Fruit fly (Drosophila melanogaster) whole organism, larva: ENCODE measurements around the gene CG5909.

Source experiments
- noc ChIP-seq: fragments of 200-800 bp; sonication (Bioruptor generic); optimal IDR thresholded peaks from 3 replicates; lab custom pipeline; 2019; ENCODE audit warnings: missing biosample characterization, mild to moderate bottlenecking, missing genetic modification characterization, moderate library complexity

CG5909 gene

DNA sequence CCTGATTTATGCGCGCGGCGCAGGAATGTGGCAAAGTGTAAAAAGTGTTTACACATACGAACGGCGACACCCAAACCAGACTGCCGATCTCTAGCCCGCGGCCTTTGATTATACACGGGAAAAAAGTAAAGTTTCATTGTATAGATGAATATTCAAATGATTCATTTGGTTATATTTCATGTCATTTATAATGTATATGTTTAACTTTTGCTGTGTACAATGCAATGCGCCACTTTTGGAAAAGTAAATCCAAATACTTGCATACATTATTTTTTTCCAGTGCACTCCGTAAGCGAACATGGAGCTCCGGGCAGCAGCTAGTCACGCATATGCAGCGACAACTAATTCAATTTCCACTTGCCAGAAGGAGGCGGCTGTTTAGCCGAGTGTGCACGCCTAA, 6.4 kb downstream of the CG5909 start:
- no peak for TF ChIP-seq noc (tag; lab: Kevin White, UChicago)

DNA sequence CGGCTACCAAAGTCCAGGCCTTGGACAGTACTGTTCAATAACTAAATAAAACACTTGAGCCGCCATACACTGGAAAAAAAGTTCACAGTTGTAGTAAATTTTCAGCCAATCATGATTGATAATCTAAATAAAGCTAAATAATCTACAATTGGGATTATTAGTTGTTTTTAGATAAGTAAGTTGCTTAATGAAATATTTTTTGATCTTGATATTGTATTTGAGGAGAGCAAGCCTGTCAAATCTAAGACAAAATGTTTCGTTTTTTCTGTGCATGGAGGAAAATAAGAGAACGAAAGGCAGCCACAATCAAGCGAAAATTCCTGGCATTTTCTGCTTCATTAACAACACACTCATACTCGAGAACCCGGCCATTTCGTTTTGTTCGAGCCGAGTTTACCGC, 10.2 kb downstream of the CG5909 start:
- no peak for TF ChIP-seq noc (tag; lab: Kevin White, UChicago)

DNA sequence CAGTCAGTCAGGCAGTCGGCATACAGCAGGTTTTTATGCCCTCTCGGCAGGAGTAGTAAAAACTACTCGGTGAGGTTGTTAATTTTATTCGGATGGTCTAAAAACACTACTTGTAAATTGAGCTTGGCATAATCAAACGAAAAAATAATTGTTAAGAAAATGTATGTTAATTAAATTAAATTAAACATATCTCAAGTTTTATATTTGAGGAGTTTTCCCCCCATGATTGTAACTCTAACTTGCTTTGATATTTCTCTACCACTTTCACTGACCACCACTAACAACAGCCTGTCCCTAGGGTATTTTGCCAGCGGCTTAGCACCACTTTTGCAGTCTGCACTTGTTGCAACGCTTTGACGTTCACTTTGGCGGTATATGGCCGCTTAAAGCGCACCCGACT, 14.8 kb downstream of the CG5909 start:
- TF ChIP-seq noc (tag; lab: Kevin White, UChicago), result no peak

DNA sequence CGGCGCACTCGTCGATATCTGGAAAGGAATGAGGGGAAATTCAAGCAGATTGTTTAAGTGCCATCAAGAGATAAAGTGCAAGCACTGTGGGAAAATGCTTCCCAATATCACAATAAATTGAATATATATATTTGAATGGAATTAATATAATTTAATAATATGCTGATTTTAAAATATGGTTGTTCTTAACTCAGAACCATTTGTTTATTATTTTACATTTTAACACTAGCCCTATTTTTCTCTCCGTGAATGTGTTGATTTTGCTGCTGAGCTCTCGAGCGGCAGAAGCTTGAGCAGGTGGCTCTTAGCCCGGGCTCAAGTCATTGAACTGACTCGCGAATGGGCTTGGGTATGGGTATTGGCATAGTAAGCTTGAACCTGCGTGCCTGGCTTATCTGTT, 16.6 kb downstream of the CG5909 start:
- no peak for TF ChIP-seq noc (tag; lab: Kevin White, UChicago)

DNA sequence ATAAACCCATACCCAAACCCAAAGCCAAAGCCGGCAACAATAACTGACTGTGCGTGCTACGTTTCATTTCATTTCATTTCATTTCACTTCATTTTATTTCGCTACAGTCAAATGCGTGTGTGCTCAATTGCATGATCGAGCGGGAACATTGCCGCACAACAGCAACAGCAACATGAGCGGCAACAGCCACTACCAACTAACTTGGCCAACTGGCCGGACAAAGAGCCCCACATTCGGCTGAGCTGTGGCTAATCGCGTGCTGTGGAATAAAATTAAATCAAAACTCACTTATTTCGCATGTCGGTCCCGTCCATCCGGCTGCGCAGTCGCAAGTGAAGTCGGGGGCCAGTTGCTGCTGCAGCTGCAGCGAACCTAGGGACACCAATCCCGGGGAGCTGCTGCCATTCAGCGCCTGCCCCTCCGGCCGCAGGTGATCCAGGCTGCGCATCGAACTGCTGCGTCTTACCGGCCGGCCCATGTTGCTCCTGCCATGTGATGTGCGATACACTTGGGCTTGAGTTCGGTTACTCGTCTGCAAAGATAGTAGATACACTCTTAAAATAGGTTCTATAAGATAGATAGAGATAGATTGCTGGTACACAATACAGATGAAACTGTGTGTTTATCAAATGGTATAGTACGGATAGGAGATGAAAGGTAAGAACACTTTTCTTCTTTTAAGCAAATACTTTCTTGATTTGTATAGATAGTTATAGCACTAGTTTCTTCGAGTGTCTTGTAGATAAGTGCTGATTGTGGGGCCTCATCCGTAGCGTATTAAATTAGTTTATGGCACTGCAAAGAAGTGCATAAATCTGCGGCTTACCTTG, 17.8 kb downstream of the CG5909 start:
- TF ChIP-seq noc (tag; lab: Kevin White, UChicago), result no peak

DNA sequence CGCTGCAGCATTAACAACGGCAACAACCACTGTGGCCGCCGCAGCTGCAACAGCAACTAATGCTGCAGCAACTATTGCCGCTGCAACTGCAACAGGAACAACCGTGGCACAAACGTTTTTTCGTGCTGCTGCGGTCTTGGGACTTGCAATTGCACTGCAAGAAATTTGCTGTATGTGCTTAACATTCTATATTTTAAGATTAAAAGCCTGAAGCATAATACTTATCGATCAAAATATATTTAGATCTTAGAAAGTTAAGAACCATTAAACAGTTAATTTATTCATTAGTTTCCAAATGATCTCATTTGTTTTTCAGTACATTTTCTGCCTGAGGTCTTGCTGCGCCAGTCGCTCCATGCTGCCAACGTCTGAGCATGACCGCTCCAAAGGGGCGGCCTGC, 20.1 kb downstream of the CG5909 start:
- no peak for TF ChIP-seq noc (tag; lab: Kevin White, UChicago)

DNA sequence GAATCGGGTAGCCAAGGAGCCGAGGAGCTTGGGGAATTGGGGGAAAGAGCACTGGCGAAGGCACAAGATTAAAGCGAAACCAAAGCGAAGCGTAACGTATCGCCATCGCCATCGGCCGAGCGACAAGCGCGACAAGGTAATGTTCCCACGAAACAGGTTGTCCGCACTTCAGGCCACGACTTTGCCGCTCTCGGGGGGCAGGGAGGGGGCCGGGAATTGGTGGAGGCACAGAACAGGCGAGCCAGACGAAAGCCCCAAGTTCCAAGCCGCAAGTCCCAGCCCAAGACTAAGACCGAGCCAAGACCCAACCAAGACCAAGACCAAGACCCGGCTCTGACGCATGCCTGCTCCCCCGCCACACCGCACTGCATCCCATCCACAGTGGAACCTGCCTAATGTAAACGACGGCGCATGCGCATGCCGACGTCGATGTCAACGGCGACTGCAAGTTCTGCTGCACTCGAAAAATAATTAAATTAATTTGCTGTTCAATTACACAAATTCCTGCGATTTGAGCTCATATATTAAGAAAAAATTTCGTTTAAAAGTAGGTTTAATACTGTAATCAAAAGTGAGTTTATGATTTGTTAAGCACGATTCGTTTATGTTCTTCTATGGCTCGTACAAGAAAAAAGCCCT, 25.1 kb downstream of the CG5909 start:
- TF ChIP-seq noc (tag; lab: Kevin White, UChicago), result no peak

DNA sequence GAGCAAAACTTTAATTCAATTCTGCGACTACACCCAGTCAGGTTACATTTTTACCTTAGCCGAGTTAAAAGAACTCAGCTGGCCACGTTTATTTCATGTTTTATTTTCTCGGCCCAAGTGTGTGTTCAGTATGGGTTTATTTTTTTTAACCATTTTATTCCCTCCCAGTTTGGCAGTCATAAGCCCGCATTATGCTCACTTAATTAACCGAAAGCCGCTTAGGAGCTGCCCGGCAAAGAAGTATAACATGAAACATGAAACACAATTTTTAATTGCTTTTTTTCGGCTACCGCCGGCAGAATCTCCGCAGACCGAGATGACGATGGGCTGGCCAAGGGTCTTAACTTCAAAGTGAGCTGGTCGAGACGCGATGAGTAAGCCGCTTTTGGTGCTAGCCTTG, 25.9 kb downstream of the CG5909 start:
- no peak for TF ChIP-seq noc (tag; lab: Kevin White, UChicago)

DNA sequence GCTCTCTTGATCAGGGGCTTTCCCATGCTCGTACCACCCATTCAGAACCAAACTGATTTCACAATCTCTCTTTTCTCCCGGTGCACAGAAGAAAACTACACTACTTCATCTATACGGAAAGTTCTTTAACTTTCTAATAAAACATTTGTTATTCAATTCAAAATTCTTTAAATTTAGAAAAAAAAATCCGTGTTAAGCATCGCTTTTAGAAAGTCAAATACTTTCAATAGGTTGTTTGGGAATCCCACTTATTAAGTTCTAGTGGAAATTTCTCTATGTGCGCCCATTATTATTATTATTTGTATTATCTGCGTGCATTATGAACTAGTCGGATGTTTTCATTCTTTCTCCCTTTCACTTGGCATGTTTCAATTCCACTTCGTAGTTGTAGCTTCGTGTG, 32.1 kb downstream of the CG5909 start:
- no peak for TF ChIP-seq noc (tag; lab: Kevin White, UChicago)

DNA sequence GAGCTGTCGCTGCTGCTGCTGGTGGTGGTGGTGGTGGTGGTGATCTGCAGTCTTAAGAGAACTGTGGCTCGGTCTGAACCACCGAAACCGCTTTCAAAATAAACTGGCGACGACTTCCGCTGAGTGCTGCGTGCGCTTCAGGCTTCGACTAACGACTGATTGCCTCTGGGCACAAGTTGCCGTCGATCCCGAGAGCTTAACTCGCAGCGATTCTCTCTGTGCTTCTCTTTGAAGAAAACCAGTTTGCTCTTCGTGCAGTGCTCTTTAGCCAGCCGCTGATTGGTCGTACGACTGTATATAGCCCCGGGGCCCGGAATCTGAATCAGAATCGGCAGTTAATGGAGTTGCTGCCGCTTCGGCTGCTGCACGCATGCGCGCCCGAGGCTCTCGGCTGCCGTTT, 33.1 kb downstream of the CG5909 start, which contains the start of gene Ser:
Gene Ser, minus strand, starts transcription at position 162 of the 400 bp plus-strand sequence.
- TF ChIP-seq noc (tag; lab: Kevin White, UChicago), result no peak

DNA sequence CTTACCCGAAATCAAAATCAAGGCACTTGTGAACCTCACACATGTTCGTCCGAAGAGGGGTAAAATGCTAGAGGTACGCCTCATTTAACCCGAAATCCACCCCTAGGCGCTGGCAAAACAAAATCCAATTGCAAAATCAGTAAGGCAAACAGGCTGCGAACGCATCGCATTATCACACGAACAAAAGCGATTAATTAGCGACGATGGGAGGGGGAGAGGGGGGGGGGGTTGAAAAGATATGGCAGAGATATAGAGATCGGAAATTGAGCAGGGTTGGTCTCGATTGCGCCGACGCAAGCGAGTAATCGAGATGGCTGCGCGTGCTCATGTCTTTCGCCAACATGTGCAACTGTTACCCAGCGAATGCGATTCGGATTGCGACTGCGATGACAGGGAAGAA, 35.9 kb downstream of the CG5909 start:
- TF ChIP-seq noc (tag; lab: Kevin White, UChicago), result no peak

DNA sequence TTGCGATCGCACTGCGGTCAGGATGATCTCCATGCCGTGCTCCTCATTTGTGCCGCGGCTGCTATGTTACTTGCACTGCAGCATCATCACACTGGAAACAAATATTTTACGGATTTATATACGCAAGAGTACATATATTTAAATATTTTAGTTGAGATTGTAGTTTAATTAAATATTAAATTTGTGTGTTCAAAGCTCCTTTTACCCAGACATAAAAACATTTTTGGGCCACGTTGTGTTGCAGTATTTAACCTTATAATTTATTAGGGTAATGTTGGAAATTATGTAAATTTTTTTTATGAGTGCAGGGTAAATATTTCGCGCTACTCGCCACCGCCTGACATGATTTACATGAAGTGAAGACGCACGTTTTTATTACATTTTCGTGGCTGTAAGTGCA, 36.6 kb downstream of the CG5909 start:
- no peak for TF ChIP-seq noc (tag; lab: Kevin White, UChicago)

DNA sequence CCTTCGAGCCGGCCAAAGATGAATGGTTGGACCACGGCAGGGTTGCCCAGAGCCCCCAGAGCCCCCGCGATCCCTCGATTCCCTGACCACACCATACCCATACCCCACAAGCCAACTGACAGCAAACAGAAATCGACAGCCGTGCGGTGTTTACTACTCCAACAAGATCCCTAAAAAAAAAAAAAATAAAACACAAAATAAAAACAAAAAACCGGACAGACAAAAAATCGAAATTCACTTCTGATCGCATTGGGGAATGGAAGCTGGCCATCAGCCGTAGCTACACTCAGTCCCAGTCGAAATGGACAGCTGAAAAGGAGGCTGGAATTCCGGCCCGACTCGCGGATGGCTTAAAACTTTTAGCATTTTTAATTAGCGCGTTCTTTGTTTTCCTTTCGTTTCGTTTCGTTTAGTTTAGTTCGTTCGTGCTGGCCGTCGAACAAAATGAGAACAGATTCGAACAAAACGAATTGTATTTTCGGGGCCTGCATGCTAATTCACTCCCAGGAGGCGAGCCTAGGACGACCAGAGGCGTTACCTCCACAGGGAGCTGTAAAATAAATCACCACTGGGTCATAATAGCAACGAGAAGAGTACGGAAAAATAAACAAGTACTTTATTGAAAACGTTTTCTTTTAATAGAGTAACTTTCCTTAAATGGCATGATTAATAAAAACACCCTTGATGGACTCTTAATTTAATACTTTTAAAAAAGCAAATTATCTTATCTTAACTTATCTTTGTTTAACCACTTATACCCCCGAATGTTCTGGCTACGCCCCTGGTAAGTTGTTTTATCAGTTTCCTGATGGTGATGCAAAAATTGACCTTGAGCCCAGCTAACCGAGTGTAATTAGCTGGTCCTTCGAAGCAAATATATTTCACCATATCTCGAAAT, 38.2 kb downstream of the CG5909 start:
- TF ChIP-seq noc (tag; lab: Kevin White, UChicago), result no peak

DNA sequence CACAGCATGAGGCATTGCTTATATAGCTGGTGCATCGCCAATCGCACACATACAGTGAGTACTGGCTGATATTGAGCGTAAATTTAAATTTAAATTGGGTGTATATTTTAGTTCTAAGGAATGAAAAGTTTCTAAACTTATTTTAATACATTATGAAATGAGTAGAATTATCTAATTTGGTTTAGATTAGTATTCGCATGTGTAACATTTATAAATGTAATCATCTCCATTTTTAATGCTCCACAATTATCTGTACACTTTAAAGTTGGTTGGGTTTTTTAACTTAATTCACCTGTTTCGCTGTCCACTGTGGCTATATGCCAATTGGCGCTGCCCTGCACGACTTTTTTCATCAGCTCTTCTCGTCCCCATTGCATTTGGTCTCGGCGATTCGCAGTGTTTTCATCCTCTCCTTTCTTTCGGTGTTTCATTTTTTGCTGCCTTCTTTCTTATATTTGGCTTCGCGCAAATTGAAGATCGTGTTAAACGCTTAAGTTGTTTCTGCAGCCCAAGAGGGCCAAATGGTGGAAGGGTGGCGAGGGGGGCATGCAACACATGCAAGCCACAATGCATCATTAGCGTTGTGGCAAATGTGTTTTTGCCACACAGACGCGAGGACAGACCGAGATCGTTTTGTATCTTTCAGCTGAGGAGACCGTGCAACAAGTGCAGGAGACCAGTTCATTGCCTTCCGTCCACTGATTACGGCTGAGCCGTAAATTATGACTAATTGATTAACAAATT, 40.8 kb downstream of the CG5909 start:
- TF ChIP-seq noc (tag; lab: Kevin White, UChicago), result no peak

DNA sequence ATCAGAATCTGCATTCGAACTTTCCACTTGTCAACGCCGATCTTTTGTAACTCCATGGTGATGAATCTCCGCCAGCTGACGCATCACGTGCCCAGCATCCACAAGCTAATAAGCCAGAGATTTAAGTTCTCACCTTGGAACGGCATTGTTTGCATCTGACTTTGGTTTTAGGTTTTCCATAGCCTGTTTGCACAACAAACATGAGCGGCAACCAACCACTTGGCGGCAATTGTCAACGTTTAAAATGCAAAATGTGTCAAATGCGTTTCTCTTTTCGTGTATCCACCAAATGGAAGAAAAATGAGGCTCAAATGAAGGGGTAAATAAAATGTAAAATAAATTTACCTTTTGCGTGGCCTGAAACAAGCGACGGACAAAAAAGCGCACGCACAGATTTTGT, 41.4 kb downstream of the CG5909 start:
- no peak for TF ChIP-seq noc (tag; lab: Kevin White, UChicago)
